Fruit fly (Drosophila melanogaster) whole organism, embryonic: ENCODE data around the gene cic.

Source experiments
- CG10267 ChIP-seq: fragments of 200-800 bp; sonication (Bioruptor generic); optimal IDR thresholded peaks from 2 replicates; lab custom pipeline; 2018; ENCODE audit warnings: missing biosample characterization, mild to moderate bottlenecking, missing genetic modification characterization, moderate library complexity
- CG10366 ChIP-seq: fragments of 200-800 bp; sonication (Bioruptor generic); IDR thresholded peaks from 2 replicates; pipeline ENCODE4 v1.3.6; 2022; ENCODE audit warnings: missing biosample characterization, missing genetic modification characterization
- CG10431 ChIP-seq: fragments of 200-800 bp; sonication (Bioruptor generic); optimal IDR thresholded peaks from 3 replicates; lab custom pipeline; 2018; ENCODE audit warnings: missing biosample characterization, mild to moderate bottlenecking, missing genetic modification characterization
- CG10565 ChIP-seq: fragments of 200-800 bp; sonication (Bioruptor generic); optimal IDR thresholded peaks from 3 replicates; lab custom pipeline; 2016; ENCODE audit warnings: missing biosample characterization, mild to moderate bottlenecking, missing genetic modification characterization
- CG11247 ChIP-seq: fragments of 200-800 bp; sonication (Bioruptor generic); IDR thresholded peaks from 2 replicates; pipeline ENCODE4 v1.3.6; 2022; ENCODE audit warnings: missing biosample characterization, missing genetic modification characterization
- CG12744 ChIP-seq: fragments of 200-800 bp; sonication (Bioruptor generic); optimal IDR thresholded peaks from 2 replicates; lab custom pipeline; 2016; ENCODE audit warnings: missing biosample characterization, missing genetic modification characterization
- CG13296 ChIP-seq: fragments of 200-800 bp; sonication (Bioruptor generic); optimal IDR thresholded peaks from 3 replicates; lab custom pipeline; 2018; ENCODE audit warnings: missing biosample characterization, mild to moderate bottlenecking, missing genetic modification characterization
- CG15696 ChIP-seq: fragments of 200-800 bp; sonication (Bioruptor generic); optimal IDR thresholded peaks from 2 replicates; lab custom pipeline; 2019; ENCODE audit warnings: missing biosample characterization, mild to moderate bottlenecking, missing genetic modification characterization, moderate library complexity
- CG17186 ChIP-seq: fragments of 200-800 bp; sonication (Bioruptor generic); optimal IDR thresholded peaks from 3 replicates; lab custom pipeline; 2017; ENCODE audit warnings: missing biosample characterization, missing genetic modification reagents, missing genetic modification characterization
- CG17328 ChIP-seq: fragments of 200-800 bp; sonication (Bioruptor generic); IDR thresholded peaks from 2 replicates; pipeline ENCODE4 v1.3.6; 2022; ENCODE audit warnings: missing biosample characterization, missing genetic modification characterization
- CG1832 ChIP-seq: fragments of 200-800 bp; sonication (Bioruptor generic); optimal IDR thresholded peaks from 2 replicates; lab custom pipeline; 2017; ENCODE audit warnings: missing biosample characterization, mild to moderate bottlenecking, missing genetic modification characterization, inconsistent platforms
- CG18476 ChIP-seq: fragments of 200-800 bp; sonication (Bioruptor generic); optimal IDR thresholded peaks from 2 replicates; lab custom pipeline; 2016; ENCODE audit warnings: missing biosample characterization, mild to moderate bottlenecking, missing genetic modification characterization
- CG2875 ChIP-seq: fragments of 200-800 bp; sonication (Bioruptor generic); optimal IDR thresholded peaks from 2 replicates; lab custom pipeline; 2017; ENCODE audit warnings: missing biosample characterization, mild to moderate bottlenecking, missing genetic modification characterization, missing genetic modification reagents
- CG30431 ChIP-seq: fragments of 200-800 bp; sonication (Bioruptor generic); optimal IDR thresholded peaks from 2 replicates; lab custom pipeline; 2017; ENCODE audit warnings: missing biosample characterization, missing genetic modification characterization
- CG31365 ChIP-seq: fragments of 200-800 bp; sonication (Bioruptor generic); optimal IDR thresholded peaks from 2 replicates; lab custom pipeline; 2018; ENCODE audit warnings: missing biosample characterization, mild to moderate bottlenecking, missing genetic modification characterization
- CG3163 ChIP-seq: fragments of 200-800 bp; sonication (Bioruptor generic); optimal IDR thresholded peaks from 3 replicates; lab custom pipeline; 2016; ENCODE audit warnings: missing biosample characterization, missing genetic modification characterization
- CG34376 ChIP-seq: fragments of 200-800 bp; sonication (Bioruptor generic); optimal IDR thresholded peaks from 2 replicates; lab custom pipeline; 2018; ENCODE audit warnings: missing biosample characterization, mild to moderate bottlenecking, missing genetic modification characterization
- CG3995 ChIP-seq: fragments of 200-800 bp; sonication (Bioruptor generic); optimal IDR thresholded peaks from 3 replicates; lab custom pipeline; 2016; ENCODE audit warnings: missing biosample characterization, missing genetic modification characterization
- CG6654 ChIP-seq: fragments of 200-800 bp; sonication (Bioruptor generic); optimal IDR thresholded peaks from 2 replicates; lab custom pipeline; 2017; ENCODE audit warnings: missing biosample characterization, mild to moderate bottlenecking, missing genetic modification characterization
- CG7556 ChIP-seq: fragments of 200-800 bp; sonication (Bioruptor generic); optimal IDR thresholded peaks from 2 replicates; lab custom pipeline; 2017; ENCODE audit warnings: missing biosample characterization, mild to moderate bottlenecking, missing genetic modification characterization
- CG7928 ChIP-seq: fragments of 200-800 bp; sonication (Bioruptor generic); optimal IDR thresholded peaks from 2 replicates; lab custom pipeline; 2017; ENCODE audit warnings: missing biosample characterization, mild to moderate bottlenecking, missing genetic modification characterization
- CG9817 ChIP-seq: fragments of 200-800 bp; sonication (Bioruptor generic); optimal IDR thresholded peaks from 2 replicates; lab custom pipeline; 2018; ENCODE audit warnings: missing biosample characterization, mild to moderate bottlenecking, missing genetic modification characterization, moderate library complexity
- CG9876 ChIP-seq: fragments of 200-800 bp; sonication (Bioruptor generic); optimal IDR thresholded peaks from 2 replicates; lab custom pipeline; 2016; ENCODE audit warnings: missing biosample characterization, missing genetic modification characterization
- Dad ChIP-seq: fragments of 200-800 bp; sonication (Bioruptor generic); optimal IDR thresholded peaks from 3 replicates; lab custom pipeline; 2016; ENCODE audit warnings: missing biosample characterization, missing genetic modification characterization
- Dek ChIP-seq: fragments of 200-800 bp; sonication (Bioruptor generic); optimal IDR thresholded peaks from 3 replicates; lab custom pipeline; 2019; ENCODE audit warnings: missing biosample characterization, mild to moderate bottlenecking, missing genetic modification characterization, moderate library complexity
- HLHmδ ChIP-seq: fragments of 200-800 bp; sonication (Bioruptor generic); optimal IDR thresholded peaks from 2 replicates; lab custom pipeline; 2018; ENCODE audit warnings: missing biosample characterization, mild to moderate bottlenecking, missing genetic modification characterization, moderate library complexity
- MBD-R2 ChIP-seq: fragments of 200-800 bp; sonication (Bioruptor generic); IDR thresholded peaks from 2 replicates; pipeline ENCODE4 v1.3.6; 2022; ENCODE audit warnings: missing biosample characterization, missing genetic modification characterization
- NFAT ChIP-seq: fragments of 200-800 bp; sonication (Bioruptor generic); IDR thresholded peaks from 2 replicates; pipeline ENCODE4 v1.3.6; 2022; ENCODE audit warnings: missing biosample characterization, missing genetic modification characterization
- abd-A ChIP-seq: fragments of 200-800 bp; sonication (Bioruptor generic); optimal IDR thresholded peaks from 3 replicates; lab custom pipeline; 2019; ENCODE audit warnings: missing biosample characterization, mild to moderate bottlenecking, missing genetic modification characterization, moderate library complexity
- az2 ChIP-seq: fragments of 200-800 bp; sonication (Bioruptor generic); optimal IDR thresholded peaks from 3 replicates; lab custom pipeline; 2016; ENCODE audit warnings: missing biosample characterization, missing genetic modification characterization
- btn ChIP-seq: fragments of 200-800 bp; sonication (Bioruptor generic); optimal IDR thresholded peaks from 2 replicates; lab custom pipeline; 2016; ENCODE audit warnings: missing biosample characterization, missing genetic modification characterization
- chm ChIP-seq: fragments of 200-800 bp; sonication (Bioruptor generic); IDR thresholded peaks from 2 replicates; pipeline ENCODE4 v1.3.6; 2022; ENCODE audit warnings: missing biosample characterization, missing genetic modification characterization
- corto ChIP-seq: fragments of 200-800 bp; sonication (Bioruptor generic); optimal IDR thresholded peaks from 2 replicates; lab custom pipeline; 2016; ENCODE audit warnings: missing biosample characterization, mild to moderate bottlenecking, missing genetic modification characterization, moderate library complexity
- crol ChIP-seq: fragments of 200-800 bp; sonication (Bioruptor generic); IDR thresholded peaks from 2 replicates; pipeline ENCODE4 v1.3.6; 2022; ENCODE audit warnings: missing biosample characterization, missing genetic modification characterization
- crp ChIP-seq, 2 experiments: fragments of 200-800 bp; sonication (Bioruptor generic); optimal IDR thresholded peaks; 2 replicates in 1 of 2; 3 replicates in 1 of 2; lab custom pipeline; 2017; ENCODE audit warnings: missing biosample characterization in 2 of 2, missing genetic modification characterization in 2 of 2, mild to moderate bottlenecking in 1 of 2, moderate library complexity in 1 of 2
- dati ChIP-seq: fragments of 200-800 bp; sonication (Bioruptor generic); IDR thresholded peaks from 2 replicates; pipeline ENCODE4 v1.3.6; 2022; ENCODE audit warnings: missing biosample characterization, missing genetic modification characterization
- emc ChIP-seq: fragments of 200-800 bp; sonication (Bioruptor generic); optimal IDR thresholded peaks from 2 replicates; lab custom pipeline; 2016; ENCODE audit warnings: missing biosample characterization, missing genetic modification characterization
- fd64A ChIP-seq: fragments of 200-800 bp; sonication (Bioruptor generic); optimal IDR thresholded peaks from 3 replicates; lab custom pipeline; 2018; ENCODE audit warnings: missing biosample characterization, mild to moderate bottlenecking, missing genetic modification characterization
- ftz-f1 ChIP-seq: fragments of 200-800 bp; sonication (Bioruptor generic); optimal IDR thresholded peaks from 2 replicates; lab custom pipeline; 2016; ENCODE audit warnings: missing biosample characterization, missing genetic modification characterization
- klu ChIP-seq: fragments of 200-800 bp; sonication (Bioruptor generic); IDR thresholded peaks from 2 replicates; pipeline ENCODE4 v1.3.6; 2022; ENCODE audit warnings: missing biosample characterization, missing genetic modification characterization
- maf-S ChIP-seq: fragments of 200-800 bp; sonication (Bioruptor generic); optimal IDR thresholded peaks from 2 replicates; lab custom pipeline; 2016; ENCODE audit warnings: missing biosample characterization, missing genetic modification characterization
- peb ChIP-seq: fragments of 200-800 bp; sonication (Bioruptor generic); IDR thresholded peaks from 2 replicates; pipeline ENCODE4 v1.3.6; 2022; ENCODE audit warnings: missing biosample characterization, missing genetic modification characterization
- pzg ChIP-seq: fragments of 200-800 bp; sonication (Bioruptor generic); optimal IDR thresholded peaks from 3 replicates; lab custom pipeline; 2018; ENCODE audit warnings: missing biosample characterization, mild to moderate bottlenecking, missing genetic modification characterization, moderate library complexity
- repo ChIP-seq: fragments of 200-800 bp; sonication (Bioruptor generic); optimal IDR thresholded peaks from 2 replicates; lab custom pipeline; 2016; ENCODE audit warnings: missing biosample characterization, missing genetic modification characterization
- salm ChIP-seq: fragments of 200-800 bp; sonication (Bioruptor generic); optimal IDR thresholded peaks from 2 replicates; lab custom pipeline; 2018; ENCODE audit warnings: missing biosample characterization, mild to moderate bottlenecking, missing genetic modification characterization
- sisA ChIP-seq: fragments of 200-800 bp; sonication (Bioruptor generic); IDR thresholded peaks from 2 replicates; pipeline ENCODE4 v1.3.6; 2022; ENCODE audit warnings: missing biosample characterization, missing genetic modification characterization
- tll ChIP-seq, 2 experiments: fragments of 200-800 bp in 1 of 2; fragments of >200 bp in 1 of 2; sonication (Bioruptor generic) in 1 of 2; optimal IDR thresholded peaks; 2 replicates each; lab custom pipeline; 2017 to 2019; ENCODE audit warnings: missing biosample characterization in 2 of 2, missing genetic modification characterization in 2 of 2, mild to moderate bottlenecking in 1 of 2, moderate library complexity in 1 of 2

Gene cic

dm6 chr3R:20310498-20310822 lies 57.9 kb downstream of the cic start (continued):
- TF ChIP-seq klu (GFP tag; lab: Robert Waterston, UW) (no peak), ftz-f1 (GFP tag; lab: Kevin White, UChicago) (peak; percentile 33), CG11247 (peak; percentile 31; the same call in 1 of the 2 replicates), salm (no peak), HLHmδ (GFP tag; lab: Kevin White, UChicago) (no peak), CG6654 (GFP tag; lab: Kevin White, UChicago) (no peak), CG18476 (no peak), CG17328 (no peak), CG3995 (GFP tag; lab: Kevin White, UChicago) (no peak), abd-A (tag; lab: Kevin White, UChicago) (no peak), CG17186 (GFP tag; lab: Kevin White, UChicago) (no peak), crp (GFP tag; optimal IDR thresholded peaks at IDR 0.05; lab: Kevin White, UChicago) (no peak), MBD-R2 (GFP tag; lab: Robert Waterston, UW) (peak; percentile 25; the same call in 1 of the 2 replicates), CG12744 (GFP tag; lab: Kevin White, UChicago) (no peak), Dek (tag; lab: Kevin White, UChicago) (no peak), CG34376 (GFP tag; lab: Kevin White, UChicago) (no peak), CG15696 (tag; lab: Kevin White, UChicago) (no peak), dati (GFP tag; lab: Robert Waterston, UW) (no peak), CG30431 (no peak), peb (no peak), sisA (GFP tag; lab: Robert Waterston, UW) (no peak), CG2875 (GFP tag; lab: Kevin White, UChicago) (no peak), tll (GFP tag; optimal IDR thresholded peaks at IDR 0.05; lab: Kevin White, UChicago) (no peak), CG3163 (GFP tag; lab: Kevin White, UChicago) (no peak), CG9876 (GFP tag; lab: Kevin White, UChicago) (peak; percentile 23), pzg (GFP tag; lab: Kevin White, UChicago) (no peak), CG9817 (no peak), az2 (GFP tag; lab: Kevin White, UChicago) (no peak), CG10431 (no peak), fd64A (no peak), maf-S (no peak), CG10366 (GFP tag; lab: Robert Waterston, UW) (no peak), CG31365 (no peak), CG10267 (no peak), crol (GFP tag; lab: Robert Waterston, UW) (peak; percentile 80), btn (no peak), CG1832 (GFP tag; lab: Kevin White, UChicago) (no peak), Dad (no peak), repo (no peak), CG10565 (GFP tag; lab: Kevin White, UChicago) (no peak), corto (GFP tag; lab: Kevin White, UChicago) (no peak), CG7556 (GFP tag; lab: Kevin White, UChicago) (no peak), NFAT (GFP tag; lab: Robert Waterston, UW) (no peak), CG7928 (GFP tag; lab: Kevin White, UChicago) (no peak), CG13296 (no peak), emc (GFP tag; lab: Kevin White, UChicago) (no peak), chm (GFP tag; lab: Robert Waterston, UW) (no peak)
